ENCODE assay signal across 4 worm cellular contexts in the genomic region with DNA sequence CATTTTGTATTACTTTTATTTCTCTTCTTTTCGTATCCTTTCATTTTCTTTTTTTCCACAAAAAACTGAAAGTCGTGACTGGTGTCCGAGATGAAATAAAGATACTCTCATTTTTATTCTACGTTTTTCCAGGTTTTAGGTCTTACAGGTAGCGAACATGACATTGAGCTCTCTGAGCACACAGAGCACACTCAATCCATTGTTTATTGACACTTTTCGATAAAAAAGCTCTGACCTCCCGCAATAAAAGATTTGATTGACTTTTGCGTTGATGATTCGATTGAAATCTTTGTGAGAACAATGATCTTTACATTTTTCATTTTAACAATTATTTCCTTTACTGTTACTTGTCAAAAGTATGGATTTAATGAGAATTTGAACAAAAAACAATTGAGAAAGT.
TF ChIP-seq lines count a peak whose summit lies in the region.

A gene (plus strand): TSS at position 301 of the 400 bp plus-strand sequence.

TF ChIP-seq in whole organism, L1 larva, 84 proteins besides CTCF, POLR2A, EP300 and RAD21:
- no peak for TF ChIP-seq C34B4.2 (tag; optimal IDR thresholded peaks at IDR 0.05; lab: Kevin White, UChicago)
- TF ChIP-seq efl-1 (optimal IDR thresholded peaks at IDR 0.05; lab: Kevin White, UChicago) = no peak
- peak in 1 of 2 experiments; percentile 34 for TF ChIP-seq efl-1 (GFP tag; optimal IDR thresholded peaks at IDR 0.05 in 1 of 2; lab: Kevin White, UChicago)
- TF ChIP-seq blmp-1 (tag; optimal IDR thresholded peaks at IDR 0.05; lab: Kevin White, UChicago) = peak; percentile 40
- no peak for TF ChIP-seq unc-62 (GFP tag; optimal IDR thresholded peaks at IDR 0.05; lab: Kevin White, UChicago)

TF ChIP-seq in whole organism, L2 larva, 48 proteins besides CTCF, POLR2A, EP300 and RAD21:
- peak; percentile 10 for TF ChIP-seq ztf-4 (tag; optimal IDR thresholded peaks at IDR 0.05; lab: Kevin White, UChicago)
- TF ChIP-seq gmeb-1 (tag; optimal IDR thresholded peaks at IDR 0.05; lab: Kevin White, UChicago) = no peak

TF ChIP-seq in whole organism, L3 larva, 47 proteins besides CTCF, POLR2A, EP300 and RAD21:
- TF ChIP-seq ztf-11 (tag; optimal IDR thresholded peaks at IDR 0.05; lab: Kevin White, UChicago) = no peak
- TF ChIP-seq aly-2 (tag; optimal IDR thresholded peaks at IDR 0.05; lab: Kevin White, UChicago) = peak; percentile 40
- TF ChIP-seq mdl-1 (tag; optimal IDR thresholded peaks at IDR 0.05; lab: Kevin White, UChicago) = no peak
- no peak for TF ChIP-seq fkh-10 (GFP tag; optimal IDR thresholded peaks at IDR 0.05; lab: Kevin White, UChicago)
- no peak for TF ChIP-seq egl-5 (tag; optimal IDR thresholded peaks at IDR 0.05; lab: Kevin White, UChicago)
- TF ChIP-seq ceh-9 (tag; optimal IDR thresholded peaks at IDR 0.05; lab: Kevin White, UChicago) = no peak
- no peak for TF ChIP-seq ZK546.5 (tag; optimal IDR thresholded peaks at IDR 0.05; lab: Kevin White, UChicago)
- no peak for TF ChIP-seq nhr-23 (tag; optimal IDR thresholded peaks at IDR 0.05; lab: Kevin White, UChicago)
- no peak for TF ChIP-seq hmg-11 (tag; optimal IDR thresholded peaks at IDR 0.05; lab: Kevin White, UChicago)
- no peak for TF ChIP-seq nhr-12 (tag; optimal IDR thresholded peaks at IDR 0.05; lab: Kevin White, UChicago)
- TF ChIP-seq elt-3 (tag; optimal IDR thresholded peaks at IDR 0.05; lab: Kevin White, UChicago) = no peak
- TF ChIP-seq pha-4 (tag; optimal IDR thresholded peaks at IDR 0.05; lab: Kevin White, UChicago) = peak; percentile 18
- no peak for TF ChIP-seq nhr-25 (tag; optimal IDR thresholded peaks at IDR 0.05; lab: Kevin White, UChicago)

TF ChIP-seq in whole organism, L4 larva, 104 proteins besides CTCF, POLR2A, EP300 and RAD21:
- TF ChIP-seq hlh-30 (tag; optimal IDR thresholded peaks at IDR 0.05; lab: Kevin White, UChicago; ENCODE audit: insufficient read depth) (no peak), ama-1 (optimal IDR thresholded peaks at IDR 0.05; lab: Kevin White, UChicago) (peak; percentile 14), F10B5.3 (tag; optimal IDR thresholded peaks at IDR 0.05; lab: Kevin White, UChicago) (no peak), unc-62 (GFP tag; optimal IDR thresholded peaks at IDR 0.05 in 1 of 2; lab: Kevin White, UChicago) (peak in 1 of 2 experiments; percentile 4), unc-62 (tag; optimal IDR thresholded peaks at IDR 0.05; lab: Kevin White, UChicago) (no peak)
TF ChIP-seq in whole organism, L4 larva: peak in this region for 2.
